Fruit fly (Drosophila melanogaster) whole organism, embryonic: ENCODE measurements around the gene NimC1.

Experiments
- Aef1 ChIP-seq: fragments of 200-800 bp; sonication (Bioruptor generic); IDR thresholded peaks from 3 replicates; pipeline ENCODE4 v1.3.6; 2022; ENCODE audit warnings: missing biosample characterization, missing genetic modification characterization
- Bdp1 ChIP-seq: fragments of 200-800 bp; sonication (Bioruptor generic); optimal IDR thresholded peaks from 3 replicates; lab custom pipeline; 2016; ENCODE audit warnings: missing biosample characterization, missing genetic modification characterization
- CG10431 ChIP-seq: fragments of 200-800 bp; sonication (Bioruptor generic); optimal IDR thresholded peaks from 3 replicates; lab custom pipeline; 2018; ENCODE audit warnings: missing biosample characterization, mild to moderate bottlenecking, missing genetic modification characterization
- CG10654 ChIP-seq: fragments of 200-800 bp; sonication (Bioruptor generic); optimal IDR thresholded peaks from 2 replicates; lab custom pipeline; 2016; ENCODE audit warnings: missing biosample characterization, missing genetic modification characterization
- CG13287 ChIP-seq: fragments of 200-800 bp; sonication (Bioruptor generic); IDR thresholded peaks from 2 replicates; pipeline ENCODE4 v1.3.6; 2022; ENCODE audit warnings: missing biosample characterization, missing genetic modification characterization; ENCODE audit not compliant: partially characterized antibody
- CG14014 ChIP-seq: fragments of 200-800 bp; sonication (Bioruptor generic); IDR thresholded peaks from 2 replicates; pipeline ENCODE4 v1.3.6; 2022; ENCODE audit warnings: missing biosample characterization, missing genetic modification characterization
- CG14860 ChIP-seq: fragments of 200-800 bp; sonication (Bioruptor generic); IDR thresholded peaks from 3 replicates; pipeline ENCODE4 v1.3.6; 2022; ENCODE audit warnings: missing biosample characterization, missing genetic modification characterization; ENCODE audit not compliant: partially characterized antibody
- CG17186 ChIP-seq: fragments of 200-800 bp; sonication (Bioruptor generic); optimal IDR thresholded peaks from 3 replicates; lab custom pipeline; 2017; ENCODE audit warnings: missing biosample characterization, missing genetic modification reagents, missing genetic modification characterization
- CG2202 ChIP-seq: fragments of 200-800 bp; sonication (Bioruptor generic); optimal IDR thresholded peaks from 2 replicates; lab custom pipeline; 2018; ENCODE audit warnings: missing biosample characterization, mild to moderate bottlenecking, missing genetic modification characterization
- CG31224 ChIP-seq: fragments of 200-800 bp; sonication (Bioruptor generic); IDR thresholded peaks from 2 replicates; pipeline ENCODE4 v1.3.6; 2022; ENCODE audit warnings: missing biosample characterization, missing genetic modification characterization
- CG32767 ChIP-seq: fragments of 200-800 bp; sonication (Bioruptor generic); IDR thresholded peaks from 2 replicates; pipeline ENCODE4 v1.3.6; 2022; ENCODE audit warnings: missing biosample characterization, missing genetic modification characterization
- CG4360 ChIP-seq: fragments of 200-800 bp; sonication (Bioruptor generic); IDR thresholded peaks from 2 replicates; pipeline ENCODE4 v1.3.6; 2022; ENCODE audit warnings: missing biosample characterization, missing genetic modification characterization
- CG6175 ChIP-seq: fragments of 200-800 bp; sonication (Bioruptor generic); IDR thresholded peaks from 3 replicates; pipeline ENCODE4 v1.3.6; 2022; ENCODE audit warnings: missing biosample characterization, missing genetic modification characterization
- CG6272 ChIP-seq: fragments of 200-800 bp; sonication (Bioruptor generic); IDR thresholded peaks from 2 replicates; pipeline ENCODE4 v1.3.6; 2022; ENCODE audit warnings: missing biosample characterization, missing genetic modification characterization
- CG7745 ChIP-seq: fragments of 200-800 bp; sonication (Bioruptor generic); optimal IDR thresholded peaks from 2 replicates; lab custom pipeline; 2018; ENCODE audit warnings: missing biosample characterization, mild to moderate bottlenecking, missing genetic modification characterization, moderate library complexity
- CG7963 ChIP-seq: fragments of 200-800 bp; sonication (Bioruptor generic); IDR thresholded peaks from 3 replicates; pipeline ENCODE4 v1.3.6; 2022; ENCODE audit warnings: missing biosample characterization, missing genetic modification characterization; ENCODE audit not compliant: partially characterized antibody
- CG8924 ChIP-seq: fragments of 200-800 bp; optimal IDR thresholded peaks from 3 replicates; lab custom pipeline; 2019; ENCODE audit warnings: missing biosample characterization, mild to moderate bottlenecking, missing genetic modification characterization, moderate library complexity
- CG9817 ChIP-seq: fragments of 200-800 bp; sonication (Bioruptor generic); optimal IDR thresholded peaks from 2 replicates; lab custom pipeline; 2018; ENCODE audit warnings: missing biosample characterization, mild to moderate bottlenecking, missing genetic modification characterization, moderate library complexity
- Dll ChIP-seq: fragments of 200-800 bp; sonication (Bioruptor generic); IDR thresholded peaks from 4 replicates; pipeline ENCODE4 v1.3.6; 2022; ENCODE audit warnings: missing biosample characterization, missing genetic modification characterization; ENCODE audit not compliant: partially characterized antibody
- Elba2 ChIP-seq: fragments of 200-800 bp; sonication (Bioruptor generic); optimal IDR thresholded peaks from 3 replicates; lab custom pipeline; 2016; ENCODE audit warnings: missing biosample characterization, missing genetic modification characterization
- Hr3 ChIP-seq: fragments of 200-800 bp; sonication (Bioruptor generic); optimal IDR thresholded peaks from 3 replicates; lab custom pipeline; 2016; ENCODE audit warnings: missing biosample characterization, missing genetic modification characterization
- Hr78 ChIP-seq, 2 experiments: fragments of 200-800 bp in 1 of 2; fragments of >200 bp in 1 of 2; sonication (Bioruptor generic) in 1 of 2; optimal IDR thresholded peaks; 2 replicates each; lab custom pipeline; 2017 to 2019; ENCODE audit warnings: missing biosample characterization in 2 of 2, missing genetic modification characterization in 2 of 2, mild to moderate bottlenecking in 1 of 2, moderate library complexity in 1 of 2
- Med ChIP-seq: fragments of 200-800 bp; sonication (Bioruptor generic); peaks from one replicate; lab custom pipeline; 2016; ENCODE audit warnings: missing biosample characterization, missing genetic modification characterization, mild to moderate bottlenecking, inconsistent platforms, moderate library complexity
- Opbp ChIP-seq: fragments of 200-800 bp; sonication (Bioruptor generic); IDR thresholded peaks from 3 replicates; pipeline ENCODE4 v1.3.6; 2022; ENCODE audit warnings: missing biosample characterization, missing genetic modification characterization; ENCODE audit not compliant: partially characterized antibody
- Pdp1 ChIP-seq, 2 experiments: fragments of 200-800 bp; sonication (Bioruptor generic); optimal IDR thresholded peaks; 3 replicates each; lab custom pipeline; 2016; ENCODE audit warnings: missing biosample characterization in 2 of 2, missing genetic modification characterization in 2 of 2, mild to moderate bottlenecking in 1 of 2, moderate library complexity in 1 of 2
- Sin3A ChIP-seq: fragments of >200 bp; optimal IDR thresholded peaks from 2 replicates; lab custom pipeline; 2018
- YL-1 ChIP-seq: fragments of 200-800 bp; sonication (Bioruptor generic); optimal IDR thresholded peaks from 3 replicates; lab custom pipeline; 2017; ENCODE audit warnings: missing biosample characterization, mild to moderate bottlenecking, missing genetic modification characterization
- abd-A ChIP-seq: fragments of 200-800 bp; sonication (Bioruptor generic); optimal IDR thresholded peaks from 3 replicates; lab custom pipeline; 2019; ENCODE audit warnings: missing biosample characterization, mild to moderate bottlenecking, missing genetic modification characterization, moderate library complexity
- bowl ChIP-seq: fragments of 200-800 bp; sonication (Bioruptor generic); IDR thresholded peaks from 2 replicates; pipeline ENCODE4 v1.3.6; 2022; ENCODE audit warnings: missing biosample characterization, missing genetic modification characterization
- chinmo ChIP-seq: fragments of 200-800 bp; sonication (Bioruptor generic); IDR thresholded peaks from 4 replicates; pipeline ENCODE4 v1.3.6; 2022; ENCODE audit warnings: missing biosample characterization, missing genetic modification characterization; ENCODE audit not compliant: partially characterized antibody
- ci ChIP-seq: fragments of 200-800 bp; sonication (Bioruptor generic); IDR thresholded peaks from 3 replicates; pipeline ENCODE4 v1.3.6; 2022; ENCODE audit warnings: missing biosample characterization, missing genetic modification characterization
- crc ChIP-seq: fragments of 200-800 bp; sonication (Bioruptor generic); optimal IDR thresholded peaks from 2 replicates; lab custom pipeline; 2016; ENCODE audit warnings: missing biosample characterization, missing genetic modification characterization
- crol ChIP-seq: fragments of 200-800 bp; sonication (Bioruptor generic); IDR thresholded peaks from 2 replicates; pipeline ENCODE4 v1.3.6; 2022; ENCODE audit warnings: missing biosample characterization, missing genetic modification characterization
- dmrt11E ChIP-seq: fragments of 200-800 bp; sonication (Bioruptor generic); optimal IDR thresholded peaks from 3 replicates; lab custom pipeline; 2018; ENCODE audit warnings: missing biosample characterization, mild to moderate bottlenecking, missing genetic modification characterization, moderate library complexity
- exex ChIP-seq: fragments of 200-800 bp; sonication (Bioruptor generic); optimal IDR thresholded peaks from 4 replicates; lab custom pipeline; 2018; ENCODE audit warnings: missing biosample characterization, mild to moderate bottlenecking, missing genetic modification characterization, moderate library complexity
- grau ChIP-seq: fragments of 200-800 bp; optimal IDR thresholded peaks from 3 replicates; lab custom pipeline; 2019; ENCODE audit warnings: missing biosample characterization, mild to moderate bottlenecking, missing genetic modification characterization, moderate library complexity
- kni ChIP-seq: fragments of 200-800 bp; sonication (Bioruptor generic); optimal IDR thresholded peaks from 3 replicates; lab custom pipeline; 2017; ENCODE audit warnings: mild to moderate bottlenecking, missing biosample characterization, missing genetic modification reagents, missing genetic modification characterization
- lbe ChIP-seq: fragments of 200-800 bp; sonication (Bioruptor generic); optimal IDR thresholded peaks from 2 replicates; lab custom pipeline; 2016; ENCODE audit warnings: missing biosample characterization, mild to moderate bottlenecking, missing genetic modification characterization
- mirr ChIP-seq: fragments of 200-800 bp; sonication (Bioruptor generic); optimal IDR thresholded peaks from 3 replicates; lab custom pipeline; 2018; ENCODE audit warnings: missing biosample characterization, mild to moderate bottlenecking, missing genetic modification characterization
- nau ChIP-seq: fragments of 200-800 bp; sonication (Bioruptor generic); optimal IDR thresholded peaks from 3 replicates; lab custom pipeline; 2017; ENCODE audit warnings: missing biosample characterization, mild to moderate bottlenecking, missing genetic modification characterization, missing genetic modification reagents
- nerfin-1 ChIP-seq: fragments of 200-800 bp; sonication (Bioruptor generic); optimal IDR thresholded peaks from 3 replicates; lab custom pipeline; 2019; ENCODE audit warnings: missing biosample characterization, mild to moderate bottlenecking, missing genetic modification characterization, moderate library complexity
- rib ChIP-seq: fragments of 200-800 bp; sonication (Bioruptor generic); IDR thresholded peaks from 2 replicates; pipeline ENCODE4 v1.3.6; 2022; ENCODE audit warnings: missing biosample characterization, missing genetic modification characterization
- salm ChIP-seq: fragments of 200-800 bp; sonication (Bioruptor generic); optimal IDR thresholded peaks from 2 replicates; lab custom pipeline; 2018; ENCODE audit warnings: missing biosample characterization, mild to moderate bottlenecking, missing genetic modification characterization
- sens ChIP-seq: fragments of 200-800 bp; sonication (Bioruptor generic); peaks from one replicate; lab custom pipeline; 2016; ENCODE audit warnings: missing biosample characterization, missing genetic modification characterization
- ttk ChIP-seq: fragments of 200-800 bp; sonication (Bioruptor generic); IDR thresholded peaks from 2 replicates; pipeline ENCODE4 v2.1.2; 2022; ENCODE audit warnings: missing biosample characterization, missing genetic modification characterization
- vvl ChIP-seq: fragments of 200-800 bp; sonication (Bioruptor generic); IDR thresholded peaks from 2 replicates; pipeline ENCODE4 v1.3.6; 2022; ENCODE audit warnings: missing biosample characterization, missing genetic modification characterization
- wdn ChIP-seq: fragments of 200-800 bp; sonication (Bioruptor generic); IDR thresholded peaks from 2 replicates; pipeline ENCODE4 v1.3.6; 2022; ENCODE audit warnings: missing biosample characterization, missing genetic modification characterization

The NimC1 gene

DNA sequence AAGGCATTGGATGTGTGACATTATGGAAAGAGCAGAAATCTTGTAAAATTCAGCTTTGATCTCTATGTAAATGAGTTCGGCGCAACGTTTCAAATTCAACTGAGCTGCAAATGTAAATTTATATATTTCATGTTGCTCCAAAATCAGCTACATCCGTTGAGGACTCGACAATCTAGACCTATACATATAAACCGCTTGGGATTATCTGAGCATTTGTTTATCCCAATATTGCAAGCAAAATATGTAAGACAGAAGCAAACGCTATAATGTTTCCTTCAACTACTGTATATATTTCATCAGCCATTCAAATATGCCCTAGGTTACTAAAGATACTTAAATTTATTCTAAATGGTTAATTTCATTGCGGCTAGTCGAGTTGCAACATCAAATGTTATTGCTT lies at the start of gene NimC1:
NimC1 (minus strand) TSS at position 101 of the 400 bp plus-strand sequence.
- TF ChIP-seq grau (tag; lab: Kevin White, UChicago) (no peak), sens (GFP tag; lab: Kevin White, UChicago) (peak; percentile 50), Sin3A (lab: Kevin White, UChicago) (no peak), mirr (GFP tag; lab: Kevin White, UChicago) (no peak)

DNA sequence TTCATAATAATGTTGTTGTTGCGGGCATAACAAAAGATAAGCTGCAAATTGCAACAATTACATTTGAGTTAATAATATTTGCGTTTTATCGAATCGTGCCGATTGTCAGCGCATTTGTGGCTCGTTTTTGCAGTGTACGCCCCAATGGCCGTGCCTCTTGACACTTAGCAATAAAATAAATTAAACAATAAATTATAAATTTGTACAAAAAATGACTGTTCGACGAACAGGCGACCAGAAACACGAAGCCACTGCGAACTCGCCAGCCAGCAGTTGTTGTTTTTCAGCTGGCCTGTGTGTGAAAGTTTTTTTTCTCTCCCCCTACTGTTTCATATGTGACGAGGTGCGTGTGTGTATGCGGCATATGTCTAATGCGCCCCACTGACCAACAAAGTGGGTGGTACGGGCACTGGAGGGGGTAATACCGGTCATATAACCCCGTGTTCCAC lies 48.9 kb upstream of the NimC1 start:
- TF ChIP-seq CG32767 (GFP tag; lab: Robert Waterston, UW) (peak; percentile 57; the same call in 1 of the 2 replicates), CG17186 (GFP tag; lab: Kevin White, UChicago) (no peak), ttk (GFP tag; lab: Robert Waterston, UW) (peak; percentile 6; the same call in 1 of the 2 replicates), CG6175 (GFP tag; lab: Robert Waterston, UW) (no peak), lbe (GFP tag; lab: Kevin White, UChicago) (peak; percentile 9), CG9817 (no peak), Aef1 (peak; percentile 42; the same call in 2 of the 3 replicates), CG7745 (peak; percentile 59), vvl (peak; percentile 32; the same call in 1 of the 2 replicates), nerfin-1 (tag; lab: Kevin White, UChicago) (peak; percentile 28), CG31224 (GFP tag; lab: Robert Waterston, UW) (peak; percentile 96), nau (GFP tag; lab: Kevin White, UChicago) (no peak), Pdp1 (GFP tag; optimal IDR thresholded peaks at IDR 0.05; lab: Kevin White, UChicago) (peak in 1 of 2 experiments; percentile 39), bowl (GFP tag; lab: Robert Waterston, UW) (no peak), CG7963 (GFP tag; lab: Robert Waterston, UW) (no peak), kni (GFP tag; lab: Kevin White, UChicago) (peak; percentile 73), CG14014 (GFP tag; lab: Robert Waterston, UW) (0 out of 2 replicates have a peak, but pooled peaks have one; percentile 18), crol (GFP tag; lab: Robert Waterston, UW) (peak; percentile 5; the same call in 1 of the 2 replicates), dmrt11E (no peak), salm (peak; percentile 73), CG2202 (no peak), ci (GFP tag; lab: Robert Waterston, UW) (peak; percentile 65; the same call in 2 of the 3 replicates), rib (peak; percentile 49; the same call in 1 of the 2 replicates), CG10654 (GFP tag; lab: Kevin White, UChicago) (no peak), Elba2 (no peak), wdn (GFP tag; lab: Robert Waterston, UW) (no peak), chinmo (GFP tag; lab: Robert Waterston, UW) (0 out of 4 replicates have a peak, but pooled peaks have one; percentile 60), exex (peak; percentile 32), crc (no peak), Bdp1 (GFP tag; lab: Kevin White, UChicago) (no peak), CG14860 (peak; percentile 46; the same call in 1 of the 3 replicates), Hr3 (GFP tag; lab: Kevin White, UChicago) (no peak), YL-1 (GFP tag; lab: Kevin White, UChicago) (no peak), CG8924 (tag; lab: Kevin White, UChicago) (peak; percentile 34), CG13287 (GFP tag; lab: Robert Waterston, UW) (no peak), CG10431 (GFP tag; lab: Kevin White, UChicago) (no peak), CG4360 (GFP tag; lab: Robert Waterston, UW) (0 out of 2 replicates have a peak, but pooled peaks have one; percentile 46), Hr78 (GFP tag; optimal IDR thresholded peaks at IDR 0.05; lab: Kevin White, UChicago) (peak in 1 of 2 experiments; percentile 86), Med (peak; percentile 61), Opbp (GFP tag; lab: Robert Waterston, UW) (0 out of 3 replicates have a peak, but pooled peaks have one; percentile 28), CG6272 (no peak), abd-A (tag; lab: Kevin White, UChicago) (peak; percentile 95), Dll (GFP tag; lab: Robert Waterston, UW) (peak; percentile 26; the same call in 1 of the 4 replicates)
